Fruit fly (Drosophila melanogaster): ENCODE measurements around the gene Socs16D.

Socs16D gene

dm6 chrX:17826807-17827703 lies at the start of gene Socs16D (continued):
- no peak for TF ChIP-seq CG6654 (GFP tag; optimal IDR thresholded peaks at IDR 0.05)
- TF ChIP-seq gem (tag; optimal IDR thresholded peaks at IDR 0.05): peak; percentile 30
- TF ChIP-seq CG11695 (GFP tag; IDR thresholded peaks at IDR 0.05): no peak
- TF ChIP-seq CG30403 (GFP tag; optimal IDR thresholded peaks at IDR 0.05): peak; percentile 38
- no peak for TF ChIP-seq Taf1 (GFP tag; IDR thresholded peaks at IDR 0.05)
- TF ChIP-seq btn (GFP tag; optimal IDR thresholded peaks at IDR 0.05): no peak
- TF ChIP-seq dmrt99B (tag; optimal IDR thresholded peaks at IDR 0.05): peak; percentile 12
- peak; percentile 53; the same call in 1 of the 2 replicates for TF ChIP-seq slbo (GFP tag; IDR thresholded peaks at IDR 0.05)
- TF ChIP-seq Atf3 (GFP tag; optimal IDR thresholded peaks at IDR 0.05): no peak
- TF ChIP-seq Dll (GFP tag; IDR thresholded peaks at IDR 0.05; ENCODE audit: partially characterized antibody): peak; percentile 93
- TF ChIP-seq CG3065 (GFP tag; optimal IDR thresholded peaks at IDR 0.05): no peak
- peak; percentile 69 for TF ChIP-seq sob (GFP tag; IDR thresholded peaks at IDR 0.05)
- TF ChIP-seq cas (GFP tag; IDR thresholded peaks at IDR 0.05): no peak
- TF ChIP-seq CkIIα-i1 (GFP tag; IDR thresholded peaks at IDR 0.05): no peak
- TF ChIP-seq CG7928 (GFP tag; optimal IDR thresholded peaks at IDR 0.05): no peak
- TF ChIP-seq lov (optimal IDR thresholded peaks at IDR 0.05): no peak
- no peak for TF ChIP-seq lov (GFP tag; IDR thresholded peaks at IDR 0.05)
- no peak for TF ChIP-seq aop (GFP tag; IDR thresholded peaks at IDR 0.05)
- TF ChIP-seq Rfx (GFP tag; IDR thresholded peaks at IDR 0.05): peak; percentile 75
- TF ChIP-seq fru (optimal IDR thresholded peaks at IDR 0.05): no peak
- 0 out of 2 replicates have a peak, but pooled peaks have one; percentile 5 for TF ChIP-seq HLH3B (GFP tag; IDR thresholded peaks at IDR 0.05)
- TF ChIP-seq stwl (tag; optimal IDR thresholded peaks at IDR 0.05): peak; percentile 82
- TF ChIP-seq lola (GFP tag; optimal IDR thresholded peaks at IDR 0.05): peak in 1 of 3 experiments; percentile 79
- TF ChIP-seq CG17361 (GFP tag; IDR thresholded peaks at IDR 0.05): no peak
- peak; percentile 93 for TF ChIP-seq nerfin-2 (GFP tag; IDR thresholded peaks at IDR 0.05; ENCODE audit: partially characterized antibody)
- TF ChIP-seq CG32772 (GFP tag; IDR thresholded peaks at IDR 0.05): no peak
- peak; percentile 27 for TF ChIP-seq CG31365 (tag; optimal IDR thresholded peaks at IDR 0.05)
- peak; percentile 94 for TF ChIP-seq tna (GFP tag; IDR thresholded peaks at IDR 0.05; ENCODE audit: partially characterized antibody)
- TF ChIP-seq vvl (GFP tag; IDR thresholded peaks at IDR 0.05): peak; percentile 41; the same call in 1 of the 2 replicates
- TF ChIP-seq Scr (GFP tag; IDR thresholded peaks at IDR 0.05; ENCODE audit: partially characterized antibody): peak; percentile 95
- no peak for TF ChIP-seq Spps (tag; optimal IDR thresholded peaks at IDR 0.05)
- TF ChIP-seq CG34422 (GFP tag; IDR thresholded peaks at IDR 0.05): no peak
- 0 out of 2 replicates have a peak, but pooled peaks have one; percentile 19 for TF ChIP-seq sisA (GFP tag; IDR thresholded peaks at IDR 0.05)
- no peak for TF ChIP-seq z (GFP tag; IDR thresholded peaks at IDR 0.05)
- peak; percentile 99 for TF ChIP-seq Myb (GFP tag; optimal IDR thresholded peaks at IDR 0.05)
- peak; percentile 96 for TF ChIP-seq onecut (GFP tag; IDR thresholded peaks at IDR 0.05)
- TF ChIP-seq pros (GFP tag; optimal IDR thresholded peaks at IDR 0.05): no peak
- TF ChIP-seq CG12071 (GFP tag; optimal IDR thresholded peaks at IDR 0.05): peak; percentile 26
- TF ChIP-seq bowl (GFP tag; IDR thresholded peaks at IDR 0.05): no peak
- peak; percentile 53 for TF ChIP-seq CG3995 (GFP tag; optimal IDR thresholded peaks at IDR 0.05)
- no peak for TF ChIP-seq CG7372 (GFP tag; IDR thresholded peaks at IDR 0.05)
- TF ChIP-seq tap (tag; optimal IDR thresholded peaks at IDR 0.05): peak; percentile 7
- TF ChIP-seq hbn (GFP tag; IDR thresholded peaks at IDR 0.05; ENCODE audit: partially characterized antibody): peak; percentile 96
- peak; percentile 6 for TF ChIP-seq CG8089 (GFP tag; optimal IDR thresholded peaks at IDR 0.05)
- no peak for TF ChIP-seq CG4820 (GFP tag; optimal IDR thresholded peaks at IDR 0.05)
- TF ChIP-seq CG10147 (GFP tag; optimal IDR thresholded peaks at IDR 0.05): peak; percentile 17
- peak; percentile 100 for TF ChIP-seq cg (GFP tag; optimal IDR thresholded peaks at IDR 0.05)
- TF ChIP-seq Mes4 (GFP tag; optimal IDR thresholded peaks at IDR 0.05): no peak
- TF ChIP-seq ase (GFP tag; IDR thresholded peaks at IDR 0.05): no peak
- TF ChIP-seq CG4707 (GFP tag; optimal IDR thresholded peaks at IDR 0.05): no peak
